Worm (Caenorhabditis elegans): ENCODE measurements around the gene F38H4.6.
A peak's percentile ranks its signal among the peaks of the same experiment; 100 is the strongest.

F38H4.6 gene

DNA sequence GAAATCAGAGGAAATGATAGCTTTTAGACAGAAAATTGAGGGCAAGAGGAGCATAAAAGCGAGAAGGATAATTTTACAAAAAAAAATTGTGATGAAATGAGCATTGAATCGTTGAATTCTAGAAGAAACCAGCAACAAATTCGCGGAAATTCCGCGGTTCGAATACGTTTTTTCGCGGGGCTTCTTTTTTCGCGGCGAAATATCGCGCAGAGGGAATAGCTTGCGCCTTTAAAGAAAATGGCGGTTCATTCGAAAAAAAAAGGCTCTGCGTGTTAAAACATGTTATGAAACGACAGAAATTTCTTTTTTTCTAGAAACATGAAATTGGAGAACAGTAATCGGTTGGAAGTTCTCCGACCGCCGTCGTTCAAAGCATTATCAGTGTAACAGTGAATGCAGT is 25.2 kb downstream of the F38H4.6 start:
- peak; percentile 10 to 85 (median 34) for TF ChIP-seq ceh-82 (tag; optimal IDR thresholded peaks at IDR 0.05)
- TF ChIP-seq rnt-1 (tag; optimal IDR thresholded peaks at IDR 0.05): peak; percentile 59
- no peak for TF ChIP-seq ets-5 (GFP tag; IDR thresholded peaks at IDR 0.05)
- TF ChIP-seq nhr-20 (tag; optimal IDR thresholded peaks at IDR 0.05): peak; percentile 31
- TF ChIP-seq ama-1 (optimal IDR thresholded peaks at IDR 0.05): no peak
- peak; percentile 87 to 93 (median 89) for TF ChIP-seq dpl-1 (GFP tag; optimal IDR thresholded peaks at IDR 0.05)
- no peak for TF ChIP-seq C04F5.9 (tag; optimal IDR thresholded peaks at IDR 0.05)
- peak; percentile 17 for TF ChIP-seq blmp-1 (tag; optimal IDR thresholded peaks at IDR 0.05)
- TF ChIP-seq nhr-84 (tag; optimal IDR thresholded peaks at IDR 0.05): no peak
- TF ChIP-seq zip-4 (GFP tag; optimal IDR thresholded peaks at IDR 0.05): no peak
- TF ChIP-seq dsc-1 (tag; optimal IDR thresholded peaks at IDR 0.05): peak; percentile 23
- no peak for TF ChIP-seq lin-14 (GFP tag; optimal IDR thresholded peaks at IDR 0.05)
- no peak for TF ChIP-seq nhr-12 (tag; optimal IDR thresholded peaks at IDR 0.05)
- TF ChIP-seq elt-3 (tag; optimal IDR thresholded peaks at IDR 0.05): peak in 1 of 6 experiments; percentile 36
- TF ChIP-seq alr-1 (tag; optimal IDR thresholded peaks at IDR 0.05; ENCODE audit: borderline replicate concordance): no peak
- no peak for TF ChIP-seq pag-3 (tag; optimal IDR thresholded peaks at IDR 0.05; ENCODE audit: borderline replicate concordance, insufficient read depth)
- no peak for TF ChIP-seq egl-13 (tag; optimal IDR thresholded peaks at IDR 0.05)
- TF ChIP-seq pax-3 (tag; optimal IDR thresholded peaks at IDR 0.05): peak; percentile 38
- no peak for TF ChIP-seq nhr-28 (tag; optimal IDR thresholded peaks at IDR 0.05)
- TF ChIP-seq lin-39 (tag; optimal IDR thresholded peaks at IDR 0.05): no peak
- no peak for TF ChIP-seq hpl-2 (GFP tag; optimal IDR thresholded peaks at IDR 0.05)
- TF ChIP-seq nhr-19 (GFP tag; conservative IDR thresholded peaks at IDR 0.05): peak; percentile 48
- TF ChIP-seq fos-1 (tag; optimal IDR thresholded peaks at IDR 0.05): peak; percentile 10
- peak; percentile 47 for TF ChIP-seq nhr-85 (tag)
- no peak for TF ChIP-seq unc-62 (GFP tag; optimal IDR thresholded peaks at IDR 0.05)
- no peak for TF ChIP-seq tbx-2 (tag; optimal IDR thresholded peaks at IDR 0.05)
- TF ChIP-seq lin-15B (tag; optimal IDR thresholded peaks at IDR 0.05): peak; percentile 41
- TF ChIP-seq aly-2 (tag; optimal IDR thresholded peaks at IDR 0.05): no peak
- no peak for TF ChIP-seq fkh-4 (tag; optimal IDR thresholded peaks at IDR 0.05; ENCODE audit: borderline replicate concordance)
- TF ChIP-seq efl-1 (optimal IDR thresholded peaks at IDR 0.05): peak; percentile 79 to 89
- peak; percentile 90 to 98 for TF ChIP-seq efl-1 (GFP tag; optimal IDR thresholded peaks at IDR 0.05 in 1 of 2)
- no peak for TF ChIP-seq mef-2 (tag; optimal IDR thresholded peaks at IDR 0.05)
- no peak for TF ChIP-seq zag-1 (tag; optimal IDR thresholded peaks at IDR 0.05)
- no peak for TF ChIP-seq sptf-1 (tag; optimal IDR thresholded peaks at IDR 0.05)
- TF ChIP-seq isw-1 (GFP tag; IDR thresholded peaks at IDR 0.05): peak; percentile 46; the same call in 1 of the 2 replicates
- no peak for TF ChIP-seq ceh-90 (tag; optimal IDR thresholded peaks at IDR 0.05)
- no peak for TF ChIP-seq ztf-11 (tag; optimal IDR thresholded peaks at IDR 0.05)
- peak in 1 of 2 experiments; percentile 29 for TF ChIP-seq mdl-1 (tag; optimal IDR thresholded peaks at IDR 0.05)
- no peak for TF ChIP-seq ces-1 (GFP tag; optimal IDR thresholded peaks at IDR 0.05)
- TF ChIP-seq tlp-1 (tag; optimal IDR thresholded peaks at IDR 0.05): no peak
- TF ChIP-seq nhr-11 (tag; optimal IDR thresholded peaks at IDR 0.05): no peak
- TF ChIP-seq lin-13 (GFP tag; optimal IDR thresholded peaks at IDR 0.05): peak; percentile 48
- TF ChIP-seq unc-86 (tag; optimal IDR thresholded peaks at IDR 0.05): peak; percentile 15
- no peak for TF ChIP-seq nhr-76 (tag; optimal IDR thresholded peaks at IDR 0.05)
- peak; percentile 35 for TF ChIP-seq mep-1 (tag; optimal IDR thresholded peaks at IDR 0.05)
- TF ChIP-seq C34B4.2 (tag; optimal IDR thresholded peaks at IDR 0.05): no peak
- peak; percentile 1 for TF ChIP-seq nhr-77 (tag; optimal IDR thresholded peaks at IDR 0.05)
- peak; percentile 44 to 80 for TF ChIP-seq lsy-2 (tag; optimal IDR thresholded peaks at IDR 0.05)
- TF ChIP-seq efl-3 (GFP tag; optimal IDR thresholded peaks at IDR 0.05): no peak
- TF ChIP-seq unc-130 (tag; optimal IDR thresholded peaks at IDR 0.05): no peak
- TF ChIP-seq ceh-88 (GFP tag; IDR thresholded peaks at IDR 0.05): peak; percentile 21; the same call in 1 of the 2 replicates
- TF ChIP-seq vab-15 (tag; optimal IDR thresholded peaks at IDR 0.05): no peak
- peak; percentile 3 for TF ChIP-seq F16B12.6 (tag; optimal IDR thresholded peaks at IDR 0.05)
- TF ChIP-seq nhr-47 (tag; optimal IDR thresholded peaks at IDR 0.05): peak; percentile 44
